Worm (Caenorhabditis elegans) whole organism, L2 larva: ENCODE data around the gene fax-1.

Experiments used
- aly-2 ChIP-seq: fragments of 150-350 bp; optimal IDR thresholded peaks from 2 replicates; lab custom pipeline; 2014; ENCODE audit warnings: missing biosample characterization, missing genetic modification characterization
- dmd-4 ChIP-seq: sonication (generic microtip); optimal IDR thresholded peaks from 2 replicates; lab custom pipeline; 2017; ENCODE audit warnings: missing biosample characterization, missing genetic modification characterization
- fos-1 ChIP-seq: fragments of 150-350 bp; optimal IDR thresholded peaks from 2 replicates; lab custom pipeline; 2014; ENCODE audit warnings: missing biosample characterization, missing genetic modification characterization
- lin-13 ChIP-seq: fragments of 150-350 bp; optimal IDR thresholded peaks from 2 replicates; lab custom pipeline; 2014; ENCODE audit warnings: missing biosample characterization, missing genetic modification reagents, missing genetic modification characterization
- nhr-23 ChIP-seq: fragments of 150-350 bp; optimal IDR thresholded peaks from 2 replicates; lab custom pipeline; 2014; ENCODE audit warnings: missing biosample characterization, missing genetic modification reagents, missing genetic modification characterization
- nhr-77 ChIP-seq: fragments of 150-350 bp; optimal IDR thresholded peaks from 2 replicates; lab custom pipeline; 2014; ENCODE audit warnings: missing biosample characterization, missing genetic modification characterization
- sma-3 ChIP-seq: sonication (generic microtip); optimal IDR thresholded peaks from 2 replicates; lab custom pipeline; 2016; ENCODE audit warnings: missing genetic modification reagents, missing genetic modification characterization, missing compliant biosample characterization
- unc-39 ChIP-seq: fragments of 150-350 bp; optimal IDR thresholded peaks from 2 replicates; lab custom pipeline; 2014; ENCODE audit warnings: missing biosample characterization, missing genetic modification characterization
- ztf-4 ChIP-seq: fragments of 150-350 bp; optimal IDR thresholded peaks from 2 replicates; lab custom pipeline; 2014; ENCODE audit warnings: missing biosample characterization, missing genetic modification characterization

- no peak for TF ChIP-seq nhr-23 (tag; lab: Kevin White, UChicago)
- no peak for TF ChIP-seq aly-2
- no peak for TF ChIP-seq unc-39 (tag; lab: Kevin White, UChicago)
- TF ChIP-seq fos-1 (tag; lab: Kevin White, UChicago): no peak
- TF ChIP-seq lin-13: no peak
- TF ChIP-seq nhr-77 (tag; lab: Kevin White, UChicago): no peak
- TF ChIP-seq ztf-4 (tag; lab: Kevin White, UChicago): no peak
- no peak for TF ChIP-seq dmd-4 (tag; lab: Kevin White, UChicago)
- TF ChIP-seq sma-3 (GFP tag; lab: Kevin White, UChicago): no peak
Observed at ce11 chrX:3247768-3248167, 48.6 kb upstream of the fax-1 start.
